Worm (Caenorhabditis elegans) whole organism, L4 larva: ENCODE data around the gene gst-35.

Experiments
- D1046.2 ChIP-seq: fragments of 200-800 bp; sonication (Bioruptor generic); IDR thresholded peaks from 2 replicates; pipeline ENCODE4 v1.3.6; 2022; ENCODE audit warnings: missing genetic modification characterization, missing compliant biosample characterization
- F10B5.3 ChIP-seq: sonication (generic microtip); optimal IDR thresholded peaks from 2 replicates; lab custom pipeline; 2016; ENCODE audit warnings: mild to moderate bottlenecking, missing genetic modification characterization, missing compliant biosample characterization
- F44E2.7 ChIP-seq: fragments of 200-800 bp; sonication (Bioruptor generic); IDR thresholded peaks from 2 replicates; pipeline ENCODE4 v2.1.2; 2022; ENCODE audit warnings: missing genetic modification characterization, missing compliant biosample characterization
- F49E8.2 ChIP-seq: sonication (generic microtip); optimal IDR thresholded peaks from 2 replicates; lab custom pipeline; 2016; ENCODE audit warnings: missing compliant biosample characterization, mild to moderate bottlenecking, missing genetic modification characterization, borderline replicate concordance
- R02D3.7 ChIP-seq: fragments of 150-350 bp; sonication (generic microtip); optimal IDR thresholded peaks from 3 replicates; lab custom pipeline; 2014; ENCODE audit warnings: missing biosample characterization, missing genetic modification characterization
- Y75B8A.6 ChIP-seq: fragments of 200-800 bp; sonication (Bioruptor generic); IDR thresholded peaks from 2 replicates; pipeline ENCODE4 v1.3.6; 2022; ENCODE audit warnings: missing genetic modification reagents, missing genetic modification characterization, missing compliant biosample characterization
- ZK337.2 ChIP-seq: fragments of 200-800 bp; sonication (Bioruptor generic); IDR thresholded peaks from 2 replicates; pipeline ENCODE4 v1.3.6; 2022; ENCODE audit warnings: missing genetic modification reagents, missing genetic modification characterization, missing compliant biosample characterization
- aha-1 ChIP-seq: fragments of 150-350 bp; peaks from one replicate; lab custom pipeline; 2014; ENCODE audit warnings: missing biosample characterization, missing genetic modification characterization
- arid-1 ChIP-seq: fragments of 200-800 bp; sonication (Bioruptor generic); conservative IDR thresholded peaks from 2 replicates; pipeline ENCODE4 v1.3.6; 2022; ENCODE audit warnings: missing genetic modification reagents, missing genetic modification characterization, missing compliant biosample characterization
- ceh-20 ChIP-seq: fragments of 200-800 bp; sonication (Bioruptor generic); IDR thresholded peaks from 2 replicates; pipeline ENCODE4 v1.3.6; 2022; ENCODE audit warnings: missing genetic modification reagents, missing genetic modification characterization, missing compliant biosample characterization
- ceh-28 ChIP-seq: fragments of 150-350 bp; optimal IDR thresholded peaks from 2 replicates; lab custom pipeline; 2014; ENCODE audit warnings: missing biosample characterization, missing genetic modification reagents, missing genetic modification characterization
- ceh-32 ChIP-seq: sonication (generic microtip); optimal IDR thresholded peaks from 2 replicates; lab custom pipeline; 2016; ENCODE audit warnings: mild to moderate bottlenecking, missing genetic modification characterization, missing compliant biosample characterization; ENCODE audit not compliant: poor library complexity
- ceh-62 ChIP-seq: sonication (generic microtip); optimal IDR thresholded peaks from 2 replicates; lab custom pipeline; 2017; ENCODE audit warnings: missing biosample characterization, missing genetic modification characterization
- cey-2 ChIP-seq: sonication (generic microtip); optimal IDR thresholded peaks from 3 replicates; lab custom pipeline; 2017; ENCODE audit warnings: missing genetic modification characterization, mild to moderate bottlenecking, missing compliant biosample characterization, antibody characterized with exemption, borderline replicate concordance; ENCODE audit not compliant: insufficient read depth
- daf-12 ChIP-seq: fragments of 150-350 bp; optimal IDR thresholded peaks from 2 replicates; lab custom pipeline; 2014; ENCODE audit warnings: missing biosample characterization, missing genetic modification reagents, missing genetic modification characterization
- daf-19 ChIP-seq: fragments of 200-800 bp; sonication (Bioruptor generic); conservative IDR thresholded peaks from 2 replicates; pipeline ENCODE4 v1.3.6; 2022; ENCODE audit warnings: missing genetic modification characterization, missing compliant biosample characterization
- dmd-6 ChIP-seq: fragments of 200-800 bp; sonication (Bioruptor generic); IDR thresholded peaks from 2 replicates; pipeline ENCODE4 v1.3.6; 2022; ENCODE audit warnings: missing genetic modification reagents, missing genetic modification characterization, missing compliant biosample characterization
- egl-43 ChIP-seq: fragments of 200-800 bp; sonication (Bioruptor generic); IDR thresholded peaks from 2 replicates; pipeline ENCODE4 v1.3.6; 2022; ENCODE audit warnings: missing genetic modification reagents, missing genetic modification characterization, missing compliant biosample characterization
- fkh-10 ChIP-seq: fragments of 150-350 bp; optimal IDR thresholded peaks from 2 replicates; lab custom pipeline; 2014; ENCODE audit warnings: missing biosample characterization, missing genetic modification reagents, missing genetic modification characterization
- hif-1 ChIP-seq, 2 experiments: sonication (generic microtip); optimal IDR thresholded peaks; 2 replicates each; lab custom pipeline; 2016 to 2017; ENCODE audit warnings: missing compliant biosample characterization in 2 of 2, missing genetic modification characterization in 2 of 2, missing genetic modification reagents in 2 of 2, missing genotype in 2 of 2, mild to moderate bottlenecking in 1 of 2
- hlh-11 ChIP-seq: fragments of 200-800 bp; sonication (Bioruptor generic); optimal IDR thresholded peaks from 2 replicates; lab custom pipeline; 2018; ENCODE audit warnings: mild to moderate bottlenecking, missing genetic modification characterization, missing compliant biosample characterization
- hmg-1.1 ChIP-seq: fragments of 200-800 bp; sonication (Bioruptor generic); IDR thresholded peaks from 2 replicates; pipeline ENCODE4 v1.3.6; 2022; ENCODE audit warnings: missing genetic modification reagents, missing genetic modification characterization, missing compliant biosample characterization
- lin-13 ChIP-seq: fragments of 150-350 bp; optimal IDR thresholded peaks from 2 replicates; lab custom pipeline; 2014; ENCODE audit warnings: missing biosample characterization, missing genetic modification reagents, missing genetic modification characterization
- lin-29 ChIP-seq: fragments of 200-800 bp; sonication (Bioruptor generic); IDR thresholded peaks from 2 replicates; pipeline ENCODE4 v1.3.6; 2022; ENCODE audit warnings: missing genetic modification reagents, missing genetic modification characterization, missing compliant biosample characterization
- lin-39 ChIP-seq: fragments of 150-350 bp; optimal IDR thresholded peaks from 2 replicates; lab custom pipeline; 2014; ENCODE audit warnings: missing biosample characterization, missing genetic modification reagents, missing genetic modification characterization
- madf-9 ChIP-seq: fragments of 200-800 bp; sonication (Bioruptor generic); conservative IDR thresholded peaks from 2 replicates; pipeline ENCODE4 v1.3.6; 2022; ENCODE audit warnings: missing genetic modification reagents, missing genetic modification characterization, missing compliant biosample characterization
- mep-1 ChIP-seq: fragments of 150-350 bp; sonication (generic microtip); optimal IDR thresholded peaks from 3 replicates; lab custom pipeline; 2014; ENCODE audit warnings: missing biosample characterization, missing genetic modification characterization
- mes-2 ChIP-seq: sonication (generic microtip); optimal IDR thresholded peaks from 2 replicates; lab custom pipeline; 2016; ENCODE audit warnings: missing genotype, mild to moderate bottlenecking, missing genetic modification characterization, missing compliant biosample characterization; ENCODE audit not compliant: poor library complexity, severe bottlenecking
- mxl-2 ChIP-seq: fragments of 200-800 bp; sonication (Bioruptor generic); conservative IDR thresholded peaks from 2 replicates; pipeline ENCODE4 v1.3.6; 2022; ENCODE audit warnings: missing genetic modification reagents, missing genetic modification characterization, missing compliant biosample characterization
- mxl-3 ChIP-seq: fragments of 200-800 bp; sonication (Bioruptor generic); optimal IDR thresholded peaks from 2 replicates; lab custom pipeline; 2018; ENCODE audit warnings: mild to moderate bottlenecking, missing genetic modification characterization, missing compliant biosample characterization
- nhr-11 ChIP-seq: fragments of 150-350 bp; optimal IDR thresholded peaks from 2 replicates; lab custom pipeline; 2014; ENCODE audit warnings: missing biosample characterization, missing genetic modification characterization
- nhr-41 ChIP-seq: fragments of 200-800 bp; sonication (Bioruptor generic); IDR thresholded peaks from 2 replicates; pipeline ENCODE4 v1.3.6; 2022; ENCODE audit warnings: missing genetic modification reagents, missing genetic modification characterization, missing compliant biosample characterization
- nhr-42 ChIP-seq: fragments of 200-800 bp; sonication (Bioruptor generic); IDR thresholded peaks from 2 replicates; pipeline ENCODE4 v1.3.6; 2022; ENCODE audit warnings: missing genetic modification characterization, missing compliant biosample characterization
- nhr-48 ChIP-seq: sonication (generic microtip); optimal IDR thresholded peaks from 2 replicates; lab custom pipeline; 2016; ENCODE audit warnings: mild to moderate bottlenecking, missing genetic modification characterization, missing compliant biosample characterization
- pha-4 ChIP-seq, 2 experiments: fragments of 150-350 bp in 1 of 2; fragments of 200-800 bp in 1 of 2; sonication (Bioruptor generic) in 1 of 2; IDR thresholded peaks in 1 of 2; optimal IDR thresholded peaks in 1 of 2; 2 replicates each; pipeline versions ENCODE4 v1.3.6 to Lab custom; 2014 to 2022; ENCODE audit warnings: missing genetic modification characterization in 2 of 2, missing genetic modification reagents in 2 of 2, missing biosample characterization in 1 of 2, missing compliant biosample characterization in 1 of 2
- php-3 ChIP-seq: fragments of 200-800 bp; sonication (Bioruptor generic); IDR thresholded peaks from 2 replicates; pipeline ENCODE4 v1.3.6; 2022; ENCODE audit warnings: missing genetic modification reagents, missing genetic modification characterization, missing compliant biosample characterization
- saeg-2 ChIP-seq: fragments of 200-800 bp; sonication (Bioruptor generic); IDR thresholded peaks from 2 replicates; pipeline ENCODE4 v1.3.6; 2022; ENCODE audit warnings: missing genetic modification reagents, missing genetic modification characterization, missing compliant biosample characterization
- set-16 ChIP-seq: fragments of 200-800 bp; sonication (Bioruptor generic); IDR thresholded peaks from 2 replicates; pipeline ENCODE4 v1.3.6; 2022; ENCODE audit warnings: missing genetic modification reagents, missing genetic modification characterization, missing compliant biosample characterization
- tra-1 ChIP-seq: fragments of 200-800 bp; sonication (Bioruptor generic); IDR thresholded peaks from 2 replicates; pipeline ENCODE4 v1.3.6; 2022; ENCODE audit warnings: missing genetic modification reagents, missing genetic modification characterization, missing compliant biosample characterization
- zfp-2 ChIP-seq: sonication (generic microtip); optimal IDR thresholded peaks from 2 replicates; lab custom pipeline; 2016; ENCODE audit warnings: mild to moderate bottlenecking, missing genetic modification characterization, missing compliant biosample characterization
- ztf-11 ChIP-seq: fragments of 150-350 bp; optimal IDR thresholded peaks from 2 replicates; lab custom pipeline; 2014; ENCODE audit warnings: missing biosample characterization, missing genetic modification characterization
- ztf-7 ChIP-seq: fragments of 150-350 bp; optimal IDR thresholded peaks from 2 replicates; lab custom pipeline; 2014; ENCODE audit warnings: missing biosample characterization, missing genetic modification characterization

gst-35 gene

DNA sequence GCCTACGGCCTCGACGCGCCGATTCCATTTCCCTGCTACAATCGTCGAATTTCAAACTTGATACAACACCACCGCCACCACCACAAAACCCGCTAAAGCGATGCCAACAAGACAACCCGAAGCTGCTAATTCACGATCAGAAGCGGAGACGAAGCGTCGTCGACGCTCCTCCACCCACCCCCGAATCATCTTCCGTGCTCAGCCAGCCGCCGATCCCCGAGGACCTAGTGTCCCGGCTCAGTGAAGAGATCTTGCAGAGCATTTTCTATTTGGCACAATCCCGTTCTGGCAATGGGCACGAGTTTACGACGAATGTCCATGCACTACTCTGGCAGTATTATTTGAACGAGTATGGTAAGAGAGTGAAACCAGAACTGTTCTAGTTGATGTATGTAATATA lies 33.4 kb upstream of the gst-35 start:
- TF ChIP-seq nhr-42 (GFP tag; lab: Robert Waterston, UW) (peak; percentile 26; the same call in 1 of the 2 replicates), cey-2 (tag; lab: Kevin White, UChicago) (no peak), aha-1 (tag; lab: Kevin White, UChicago) (peak; percentile 5), set-16 (GFP tag; lab: Robert Waterston, UW) (peak; percentile 70; the same call in 1 of the 2 replicates)
- TF ChIP-seq, all 104 proteins: peak for 3

DNA sequence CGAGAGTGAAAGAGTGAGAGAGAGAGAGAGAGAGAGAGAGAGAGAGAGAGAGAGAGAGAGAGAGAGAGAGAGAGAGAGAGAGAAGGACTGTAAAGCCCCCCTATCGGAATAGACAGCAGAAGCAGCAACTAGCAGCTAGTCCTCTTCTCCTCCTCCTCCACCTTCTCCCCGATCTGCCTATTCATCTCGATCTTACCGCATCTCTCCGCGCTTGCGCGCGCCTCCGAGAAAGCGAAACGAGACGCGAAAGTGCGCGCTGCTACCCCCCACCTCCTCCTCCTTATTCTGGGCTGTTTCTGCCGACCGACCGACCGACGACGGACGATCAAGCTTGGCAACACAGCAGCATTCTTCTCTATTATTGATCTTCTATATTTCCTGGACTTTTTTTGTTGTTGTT lies 32.8 kb upstream of the gst-35 start:
- TF ChIP-seq pha-4 (GFP tag; IDR thresholded peaks at IDR 0.05; lab: Robert Waterston, UW), result peak; percentile 71; the same call in 1 of the 2 replicates
- TF ChIP-seq pha-4 (tag; optimal IDR thresholded peaks at IDR 0.05; lab: Kevin White, UChicago), result no peak
- TF ChIP-seq arid-1, result 0 out of 2 replicates have a peak, but pooled peaks have one; percentile 36
- peak; percentile 97 for TF ChIP-seq set-16 (GFP tag; lab: Robert Waterston, UW)
- TF ChIP-seq fkh-10 (GFP tag; lab: Kevin White, UChicago), result no peak
- 0 out of 2 replicates have a peak, but pooled peaks have one; percentile 26 for TF ChIP-seq egl-43 (GFP tag; lab: Robert Waterston, UW)
- peak; percentile 34 for TF ChIP-seq hlh-11 (tag; lab: Kevin White, UChicago)
- TF ChIP-seq madf-9 (GFP tag; lab: Robert Waterston, UW), result 0 out of 2 replicates have a peak, but pooled peaks have one; percentile 20
- no peak for TF ChIP-seq Y75B8A.6 (GFP tag; lab: Robert Waterston, UW)
- peak; percentile 18 for TF ChIP-seq mxl-3 (GFP tag; lab: Kevin White, UChicago)
- TF ChIP-seq nhr-42 (GFP tag; lab: Robert Waterston, UW), result peak; percentile 53; the same call in 1 of the 2 replicates
- TF ChIP-seq ZK337.2, result 0 out of 2 replicates have a peak, but pooled peaks have one; percentile 27
- no peak for TF ChIP-seq ceh-32

DNA sequence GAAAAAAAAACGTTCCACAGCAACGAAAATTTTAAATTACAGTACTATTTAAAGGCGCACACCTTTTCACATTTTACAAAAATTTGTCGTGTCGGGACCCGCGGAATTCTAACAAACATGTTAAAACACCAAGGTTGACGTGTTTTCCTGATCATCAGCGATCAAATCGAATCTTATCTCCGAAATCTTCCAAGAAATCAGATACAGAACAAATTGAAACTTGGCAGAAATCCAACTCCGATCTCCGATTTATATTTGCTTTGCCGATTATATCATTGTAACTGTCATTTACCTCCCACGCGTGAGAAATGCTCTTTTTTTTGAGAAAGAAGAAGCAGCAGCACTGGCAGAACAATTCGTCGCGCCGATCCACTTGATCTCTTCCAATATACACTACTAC lies 28.5 kb upstream of the gst-35 start:
- no peak for TF ChIP-seq daf-19 (GFP tag; lab: Robert Waterston, UW)
- no peak for TF ChIP-seq php-3 (GFP tag; lab: Robert Waterston, UW)
- 0 out of 2 replicates have a peak, but pooled peaks have one; percentile 27 for TF ChIP-seq hmg-1.1 (GFP tag; lab: Robert Waterston, UW)
- no peak for TF ChIP-seq daf-12 (tag; lab: Kevin White, UChicago)
- peak; percentile 13 for TF ChIP-seq mep-1 (tag; lab: Kevin White, UChicago)
- TF ChIP-seq hlh-11 (tag; lab: Kevin White, UChicago), result no peak
- TF ChIP-seq nhr-41 (GFP tag; lab: Robert Waterston, UW), result no peak
- 0 out of 2 replicates have a peak, but pooled peaks have one; percentile 25 for TF ChIP-seq nhr-42 (GFP tag; lab: Robert Waterston, UW)
- no peak for TF ChIP-seq lin-29 (GFP tag; lab: Robert Waterston, UW)
- TF ChIP-seq zfp-2 (tag; lab: Kevin White, UChicago), result no peak
- no peak for TF ChIP-seq ceh-20 (GFP tag; lab: Robert Waterston, UW)
- TF ChIP-seq mes-2 (tag; lab: Kevin White, UChicago), result peak; percentile 21
- TF ChIP-seq ztf-7, result no peak

DNA sequence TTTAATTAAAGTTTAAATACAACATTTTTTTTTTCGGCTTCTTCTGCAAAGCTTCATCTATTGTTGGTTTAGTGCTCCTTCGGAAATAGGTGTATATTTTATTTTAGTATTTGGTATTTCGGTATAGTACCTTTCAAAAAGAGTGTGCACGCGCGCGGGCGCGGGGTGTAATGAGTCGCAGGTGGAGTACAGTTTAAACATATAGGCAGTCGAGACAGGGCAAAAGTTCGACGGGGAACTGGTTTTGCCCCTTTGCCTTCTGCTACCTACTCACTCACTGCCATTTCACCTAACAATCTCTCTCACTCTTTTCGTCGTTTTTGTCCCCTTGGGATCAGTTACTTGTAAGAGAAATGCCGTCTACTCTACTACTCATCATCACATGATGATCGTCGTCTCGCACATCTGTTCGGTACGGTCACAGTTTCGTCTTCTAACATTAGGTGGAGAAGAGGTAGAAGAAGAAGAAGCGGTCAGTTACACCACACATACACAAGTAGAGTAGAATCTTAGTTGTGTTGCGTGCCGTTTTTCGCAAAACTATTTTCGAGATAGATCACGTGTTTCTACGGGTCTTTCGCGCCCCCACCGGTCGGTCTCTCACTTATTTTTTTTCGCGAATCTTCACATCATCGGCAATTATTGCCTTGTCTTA lies 27.2 kb upstream of the gst-35 start:
- TF ChIP-seq ZK337.2, result no peak
- no peak for TF ChIP-seq F44E2.7 (GFP tag; lab: Robert Waterston, UW)
- no peak for TF ChIP-seq tra-1 (GFP tag; lab: Robert Waterston, UW)
- TF ChIP-seq nhr-48 (tag; lab: Kevin White, UChicago), result no peak
- no peak for TF ChIP-seq hif-1 (tag; optimal IDR thresholded peaks at IDR 0.05; lab: Kevin White, UChicago)
- TF ChIP-seq saeg-2 (GFP tag; lab: Robert Waterston, UW), result no peak
- TF ChIP-seq F10B5.3, result no peak
- no peak for TF ChIP-seq F49E8.2 (tag; lab: Kevin White, UChicago)
- no peak for TF ChIP-seq mxl-2
- peak; percentile 54 for TF ChIP-seq mep-1 (tag; lab: Kevin White, UChicago)
- no peak for TF ChIP-seq nhr-11 (tag; lab: Kevin White, UChicago)
- TF ChIP-seq ceh-62 (tag; lab: Kevin White, UChicago), result no peak
- TF ChIP-seq lin-39 (tag; lab: Kevin White, UChicago), result no peak
- TF ChIP-seq ztf-11 (tag; lab: Kevin White, UChicago), result no peak
- no peak for TF ChIP-seq mxl-3 (GFP tag; lab: Kevin White, UChicago)
- TF ChIP-seq R02D3.7 (tag; lab: Kevin White, UChicago), result no peak
- TF ChIP-seq ceh-28 (tag; lab: Kevin White, UChicago), result no peak
- TF ChIP-seq dmd-6 (GFP tag; lab: Robert Waterston, UW), result 0 out of 2 replicates have a peak, but pooled peaks have one; percentile 6
- TF ChIP-seq arid-1, result no peak
- peak; percentile 99 for TF ChIP-seq aha-1 (tag; lab: Kevin White, UChicago)
- TF ChIP-seq lin-13 (GFP tag; lab: Kevin White, UChicago), result no peak
- TF ChIP-seq D1046.2 (GFP tag; lab: Robert Waterston, UW), result no peak
